5 fruit fly cellular contexts compared by ENCODE assay signal in the genomic region with DNA sequence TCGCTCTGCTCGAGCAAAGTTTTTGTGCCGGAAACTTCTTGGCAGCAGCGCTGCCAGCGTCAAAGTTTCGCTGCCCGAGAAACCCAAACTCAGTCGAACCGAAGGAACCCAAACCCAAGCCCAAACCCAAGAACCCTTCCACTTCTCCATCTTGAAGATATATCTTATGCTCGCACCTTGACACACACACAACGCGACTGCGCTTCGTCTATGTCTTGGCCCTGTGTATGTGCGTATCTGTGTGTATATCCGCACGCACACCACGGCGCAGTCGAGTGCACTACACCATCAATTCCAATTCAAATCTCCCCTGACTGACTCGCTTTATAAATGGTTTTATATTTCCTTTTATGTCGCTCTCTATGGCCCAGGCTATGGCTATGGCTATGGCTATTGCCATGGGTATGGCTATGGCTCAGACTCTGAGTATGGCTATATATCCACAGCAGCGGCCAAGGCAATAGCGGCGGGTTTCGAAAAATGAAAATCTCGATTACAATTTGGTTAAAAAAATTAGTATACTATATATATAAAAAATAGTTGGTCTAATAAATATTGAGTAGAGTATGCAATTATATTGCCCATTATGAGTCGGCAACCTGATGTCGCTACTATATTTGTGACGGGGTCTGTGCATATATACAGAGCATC.
TF ChIP-seq lines count a peak whose summit lies in the region.

No protein-coding gene starts in this region.

TF ChIP-seq in whole organism, adult, 20 proteins besides CTCF, POLR2A, EP300 and RAD21 (continued from another document):
- TF ChIP-seq Hr96 (GFP tag; optimal IDR thresholded peaks at IDR 0.05; lab: Kevin White, UChicago) (no peak), CG14711 (tag; optimal IDR thresholded peaks at IDR 0.05; lab: Kevin White, UChicago) (peak; percentile 54), tj (GFP tag; optimal IDR thresholded peaks at IDR 0.05; lab: Kevin White, UChicago) (no peak)

TF ChIP-seq in whole organism, embryonic, 481 proteins besides CTCF, POLR2A, EP300 and RAD21 (continued from another document and continues in another):
- TF ChIP-seq NFAT (GFP tag; IDR thresholded peaks at IDR 0.05; lab: Robert Waterston, UW) (peak; percentile 89), zen2 (GFP tag; IDR thresholded peaks at IDR 0.05; lab: Robert Waterston, UW; ENCODE audit: partially characterized antibody) (no peak), E2f1 (GFP tag; IDR thresholded peaks at IDR 0.05; lab: Robert Waterston, UW) (peak; percentile 95), CG8290 (GFP tag; optimal IDR thresholded peaks at IDR 0.05; lab: Kevin White, UChicago) (peak; percentile 97), CG8290 (tag; optimal IDR thresholded peaks at IDR 0.05; lab: Kevin White, UChicago) (peak; percentile 69 to 82), cad (GFP tag; optimal IDR thresholded peaks at IDR 0.05; lab: Kevin White, UChicago) (no peak), psq (GFP tag; optimal IDR thresholded peaks at IDR 0.05; lab: Kevin White, UChicago) (peak; percentile 73), Rx (GFP tag; IDR thresholded peaks at IDR 0.05; lab: Robert Waterston, UW) (peak; percentile 93), inv (GFP tag; IDR thresholded peaks at IDR 0.05; lab: Robert Waterston, UW; ENCODE audit: partially characterized antibody) (no peak), Aef1 (GFP tag; IDR thresholded peaks at IDR 0.05; lab: Robert Waterston, UW) (peak; percentile 93), Mad (GFP tag; optimal IDR thresholded peaks at IDR 0.05; lab: Kevin White, UChicago) (peak; percentile 87), CG1233 (GFP tag; optimal IDR thresholded peaks at IDR 0.05; lab: Kevin White, UChicago) (peak; percentile 97), CG6272 (GFP tag; IDR thresholded peaks at IDR 0.05; lab: Robert Waterston, UW) (peak; percentile 91), gcm2 (GFP tag; optimal IDR thresholded peaks at IDR 0.05; lab: Kevin White, UChicago) (peak; percentile 50), CG33557 (GFP tag; optimal IDR thresholded peaks at IDR 0.05; lab: Kevin White, UChicago) (peak; percentile 92), Bdp1 (GFP tag; optimal IDR thresholded peaks at IDR 0.05; lab: Kevin White, UChicago) (peak; percentile 67), Elba2 (GFP tag; optimal IDR thresholded peaks at IDR 0.05; lab: Kevin White, UChicago) (peak; percentile 46), CG10543 (GFP tag; optimal IDR thresholded peaks at IDR 0.05; lab: Kevin White, UChicago) (peak; percentile 62), CG11085 (GFP tag; IDR thresholded peaks at IDR 0.05; lab: Robert Waterston, UW) (peak; percentile 85), Ada2b (GFP tag; IDR thresholded peaks at IDR 0.05; lab: Robert Waterston, UW) (peak; percentile 97), grn (GFP tag; optimal IDR thresholded peaks at IDR 0.05; lab: Kevin White, UChicago) (no peak), CG10209 (GFP tag; optimal IDR thresholded peaks at IDR 0.05; lab: Kevin White, UChicago) (peak; percentile 96), emc (GFP tag; optimal IDR thresholded peaks at IDR 0.05; lab: Kevin White, UChicago) (no peak), sim (GFP tag; IDR thresholded peaks at IDR 0.05; lab: Robert Waterston, UW) (peak; percentile 93), aop (GFP tag; IDR thresholded peaks at IDR 0.05; lab: Robert Waterston, UW) (peak; percentile 88), CG6765 (GFP tag; optimal IDR thresholded peaks at IDR 0.05; lab: Kevin White, UChicago) (peak; percentile 91), Hand (GFP tag; optimal IDR thresholded peaks at IDR 0.05; lab: Kevin White, UChicago) (peak; percentile 93), CG11093 (GFP tag; IDR thresholded peaks at IDR 0.05; lab: Robert Waterston, UW) (peak; percentile 93), CG3163 (GFP tag; optimal IDR thresholded peaks at IDR 0.05; lab: Kevin White, UChicago) (no peak), CG10274 (GFP tag; optimal IDR thresholded peaks at IDR 0.05; lab: Kevin White, UChicago) (peak; percentile 85)

TF ChIP-seq in whole organism, prepupa, 60 proteins besides CTCF, POLR2A, EP300 and RAD21 (continued from another document and continues in another):
- peak; percentile 42 for TF ChIP-seq Ets21C (GFP tag; optimal IDR thresholded peaks at IDR 0.05; lab: Kevin White, UChicago)
- peak; percentile 60 for TF ChIP-seq CG31627 (GFP tag; optimal IDR thresholded peaks at IDR 0.05; lab: Kevin White, UChicago)
- peak; percentile 83 for TF ChIP-seq topi (GFP tag; optimal IDR thresholded peaks at IDR 0.05; lab: Kevin White, UChicago)
- TF ChIP-seq fkh (GFP tag; optimal IDR thresholded peaks at IDR 0.05; lab: Kevin White, UChicago) = peak; percentile 64
- TF ChIP-seq CG11902 (GFP tag; optimal IDR thresholded peaks at IDR 0.05; lab: Kevin White, UChicago) = peak; percentile 89
- peak; percentile 85 for TF ChIP-seq esn (GFP tag; optimal IDR thresholded peaks at IDR 0.05; lab: Kevin White, UChicago)
- TF ChIP-seq CG4318 (GFP tag; optimal IDR thresholded peaks at IDR 0.05; lab: Kevin White, UChicago) = no peak
- peak; percentile 94 for TF ChIP-seq acj6 (GFP tag; optimal IDR thresholded peaks at IDR 0.05; lab: Kevin White, UChicago)
- peak; percentile 97 for TF ChIP-seq CG6808 (GFP tag; optimal IDR thresholded peaks at IDR 0.05; lab: Kevin White, UChicago)
- peak; percentile 96 for TF ChIP-seq fd59A (GFP tag; optimal IDR thresholded peaks at IDR 0.05; lab: Kevin White, UChicago)
- TF ChIP-seq CG9139 (GFP tag; optimal IDR thresholded peaks at IDR 0.05; lab: Kevin White, UChicago) = peak; percentile 97
- peak; percentile 72 for TF ChIP-seq cyc (GFP tag; optimal IDR thresholded peaks at IDR 0.05; lab: Kevin White, UChicago)
- TF ChIP-seq CG11294 (GFP tag; IDR thresholded peaks at IDR 0.05; lab: Robert Waterston, UW) = peak; percentile 94
- TF ChIP-seq spab (GFP tag; optimal IDR thresholded peaks at IDR 0.05; lab: Kevin White, UChicago) = peak; percentile 98
- TF ChIP-seq dac (GFP tag; optimal IDR thresholded peaks at IDR 0.05; lab: Kevin White, UChicago) = peak; percentile 81
- TF ChIP-seq salr (GFP tag; optimal IDR thresholded peaks at IDR 0.05; lab: Kevin White, UChicago) = peak; percentile 75 to 93
- TF ChIP-seq CG7368 (GFP tag; optimal IDR thresholded peaks at IDR 0.05; lab: Kevin White, UChicago) = peak; percentile 88
- peak; percentile 95 for TF ChIP-seq CG1621 (tag; optimal IDR thresholded peaks at IDR 0.05; lab: Kevin White, UChicago)
- peak; percentile 93 for TF ChIP-seq CG34406 (GFP tag; optimal IDR thresholded peaks at IDR 0.05; lab: Kevin White, UChicago)
- peak; percentile 87 for TF ChIP-seq svp (GFP tag; lab: Kevin White, UChicago)
- TF ChIP-seq Blimp-1 (GFP tag; optimal IDR thresholded peaks at IDR 0.05; lab: Kevin White, UChicago) = peak; percentile 76
- TF ChIP-seq lz (GFP tag; optimal IDR thresholded peaks at IDR 0.05; lab: Kevin White, UChicago) = peak; percentile 80
- TF ChIP-seq net (GFP tag; optimal IDR thresholded peaks at IDR 0.05; lab: Kevin White, UChicago) = peak; percentile 91
- peak; percentile 97 for TF ChIP-seq CG8119 (GFP tag; IDR thresholded peaks at IDR 0.05; lab: Robert Waterston, UW)
- peak; percentile 89 for TF ChIP-seq CG6792 (GFP tag; optimal IDR thresholded peaks at IDR 0.05; lab: Kevin White, UChicago)
- TF ChIP-seq CG32006 (GFP tag; optimal IDR thresholded peaks at IDR 0.05; lab: Kevin White, UChicago) = peak; percentile 95
- TF ChIP-seq Hr4 (GFP tag; optimal IDR thresholded peaks at IDR 0.05; lab: Kevin White, UChicago) = peak; percentile 89
- TF ChIP-seq Hr39 (GFP tag; optimal IDR thresholded peaks at IDR 0.05; lab: Kevin White, UChicago) = peak; percentile 59
- peak; percentile 97 for TF ChIP-seq CG10669 (GFP tag; optimal IDR thresholded peaks at IDR 0.05; lab: Kevin White, UChicago)
- TF ChIP-seq CG8319 (GFP tag; optimal IDR thresholded peaks at IDR 0.05; lab: Kevin White, UChicago) = peak; percentile 89
- peak; percentile 97 to 98 for TF ChIP-seq ss (GFP tag; optimal IDR thresholded peaks at IDR 0.05; lab: Kevin White, UChicago)

TF ChIP-seq in whole organism, pupa, 21 proteins besides CTCF, POLR2A, EP300 and RAD21 (continued from another document):
- peak; percentile 99 for TF ChIP-seq CG17806 (tag; optimal IDR thresholded peaks at IDR 0.05; lab: Kevin White, UChicago)
- peak; percentile 98 for TF ChIP-seq CG15710 (tag; optimal IDR thresholded peaks at IDR 0.05; lab: Kevin White, UChicago)

TF ChIP-seq in whole organism, wandering third instar larva, 38 proteins besides CTCF, POLR2A, EP300 and RAD21 (continued from another document):
- peak; percentile 65 for TF ChIP-seq woc (GFP tag; optimal IDR thresholded peaks at IDR 0.05; lab: Kevin White, UChicago)
- no peak for TF ChIP-seq brk (GFP tag; optimal IDR thresholded peaks at IDR 0.05; lab: Kevin White, UChicago)
- TF ChIP-seq foxo (GFP tag; optimal IDR thresholded peaks at IDR 0.05; lab: Kevin White, UChicago) = peak in 1 of 2 experiments; percentile 88
- peak; percentile 83 for TF ChIP-seq dmrt93B (GFP tag; optimal IDR thresholded peaks at IDR 0.05; lab: Kevin White, UChicago)
- no peak for TF ChIP-seq pan (optimal IDR thresholded peaks at IDR 0.05; lab: Kevin White, UChicago)
- no peak for TF ChIP-seq tai (GFP tag; optimal IDR thresholded peaks at IDR 0.05; lab: Kevin White, UChicago)
- TF ChIP-seq h (GFP tag; optimal IDR thresholded peaks at IDR 0.05; lab: Kevin White, UChicago) = peak; percentile 92
- TF ChIP-seq CG9705 (GFP tag; optimal IDR thresholded peaks at IDR 0.05; lab: Kevin White, UChicago) = peak; percentile 67
- TF ChIP-seq Hr78 (GFP tag; optimal IDR thresholded peaks at IDR 0.05; lab: Kevin White, UChicago) = no peak
- peak; percentile 16 for TF ChIP-seq Hr83 (GFP tag; optimal IDR thresholded peaks at IDR 0.05; lab: Kevin White, UChicago; ENCODE audit: poor library complexity, severe bottlenecking)
- TF ChIP-seq ey (GFP tag; optimal IDR thresholded peaks at IDR 0.05; lab: Kevin White, UChicago) = peak; percentile 71
